Worm (Caenorhabditis elegans) whole organism, early embryonic: ENCODE results near the gene C25G6.3.

Experiments
- B0310.2 ChIP-seq: sonication (generic microtip); optimal IDR thresholded peaks from 2 replicates; lab custom pipeline; 2016; ENCODE audit warnings: mild to moderate bottlenecking, missing genetic modification characterization, missing compliant biosample characterization
- F13C5.2 ChIP-seq: sonication (generic microtip); optimal IDR thresholded peaks from 2 replicates; lab custom pipeline; 2017; ENCODE audit warnings: mild to moderate bottlenecking, missing genetic modification characterization, inconsistent platforms, missing compliant biosample characterization
- aly-1 ChIP-seq: sonication (generic microtip); optimal IDR thresholded peaks from 2 replicates; lab custom pipeline; 2016; ENCODE audit warnings: missing genetic modification characterization, missing compliant biosample characterization
- ama-1 ChIP-seq: fragments of 150-350 bp; optimal IDR thresholded peaks from 2 replicates; lab custom pipeline; 2014
- ceh-13 ChIP-seq: fragments of 200-800 bp; sonication (Bioruptor generic); optimal IDR thresholded peaks from 2 replicates; lab custom pipeline; 2018; ENCODE audit warnings: mild to moderate bottlenecking, missing genetic modification characterization, missing compliant biosample characterization
- ceh-36 ChIP-seq: sonication (generic microtip); optimal IDR thresholded peaks from 2 replicates; lab custom pipeline; 2016; ENCODE audit warnings: missing genetic modification characterization, inconsistent platforms, missing compliant biosample characterization
- ets-7 ChIP-seq: sonication (generic microtip); optimal IDR thresholded peaks from 2 replicates; lab custom pipeline; 2016; ENCODE audit warnings: missing genotype, missing genetic modification characterization, missing compliant biosample characterization
- flt-1 ChIP-seq: fragments of 200-800 bp; sonication (Bioruptor generic); IDR thresholded peaks from 2 replicates; pipeline ENCODE4 v1.3.6; 2022; ENCODE audit warnings: missing genetic modification characterization, missing compliant biosample characterization
- hmbx-1 ChIP-seq: sonication (generic microtip); optimal IDR thresholded peaks from 2 replicates; lab custom pipeline; 2016; ENCODE audit warnings: mild to moderate bottlenecking, missing genetic modification characterization, missing compliant biosample characterization
- hmg-4 ChIP-seq: fragments of 200-800 bp; sonication (Bioruptor generic); optimal IDR thresholded peaks from 2 replicates; lab custom pipeline; 2018; ENCODE audit warnings: mild to moderate bottlenecking, missing genetic modification characterization, missing compliant biosample characterization
- hnd-1 ChIP-seq: sonication (generic microtip); optimal IDR thresholded peaks from 2 replicates; lab custom pipeline; 2016; ENCODE audit warnings: missing genetic modification characterization, missing compliant biosample characterization
- pes-1 ChIP-seq: fragments of 200-800 bp; sonication (Bioruptor generic); IDR thresholded peaks from 2 replicates; pipeline ENCODE4 v1.3.6; 2022; ENCODE audit warnings: missing genetic modification reagents, missing genetic modification characterization, missing compliant biosample characterization
- scrt-1 ChIP-seq: fragments of 200-800 bp; sonication (Bioruptor generic); IDR thresholded peaks from 2 replicates; pipeline ENCODE4 v1.3.6; 2022; ENCODE audit warnings: missing genetic modification characterization, missing compliant biosample characterization
- sea-1 ChIP-seq: fragments of 200-800 bp; sonication (Bioruptor generic); conservative IDR thresholded peaks from 2 replicates; pipeline ENCODE4 v1.3.6; 2022; ENCODE audit warnings: missing genetic modification characterization, missing compliant biosample characterization
- tbx-11 ChIP-seq: fragments of 200-800 bp; sonication (Bioruptor generic); IDR thresholded peaks from 2 replicates; pipeline ENCODE4 v1.3.6; 2022; ENCODE audit warnings: missing genetic modification characterization, missing compliant biosample characterization
- tbx-37 ChIP-seq: fragments of 200-800 bp; sonication (Bioruptor generic); conservative IDR thresholded peaks from 2 replicates; pipeline ENCODE4 v1.3.6; 2022; ENCODE audit warnings: missing genetic modification reagents, missing genetic modification characterization, missing compliant biosample characterization
- tra-4 ChIP-seq: sonication (generic microtip); optimal IDR thresholded peaks from 2 replicates; lab custom pipeline; 2017; ENCODE audit warnings: missing genetic modification characterization, missing compliant biosample characterization

Gene C25G6.3

DNA sequence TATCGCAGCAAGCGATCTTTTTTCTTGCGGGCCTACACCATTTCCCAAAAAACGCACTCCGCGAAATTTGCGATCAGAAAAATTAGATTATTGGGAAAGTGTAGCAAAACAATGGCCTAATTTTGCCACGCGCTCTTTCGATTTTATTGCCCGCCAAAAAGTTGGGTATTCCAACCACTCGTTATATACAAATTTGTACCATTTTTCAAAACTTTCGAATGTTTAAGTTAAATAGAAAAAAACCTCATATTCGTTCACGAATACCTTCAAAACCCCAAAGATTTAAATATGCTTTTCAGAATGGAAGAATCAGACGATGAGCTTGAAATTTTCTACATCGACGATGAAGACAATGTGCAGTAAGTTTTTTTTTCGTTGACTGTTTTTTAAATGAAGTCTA, 45.9 kb downstream of the C25G6.3 start, which contains the start of gene T13G4.1:
Gene T13G4.1, plus strand, starts transcription at position 301 of the 400 bp plus-strand sequence.
- no peak for TF ChIP-seq tbx-37 (GFP tag; lab: Robert Waterston, UW)
- TF ChIP-seq ceh-36 = no peak
- TF ChIP-seq aly-1 (tag; lab: Kevin White, UChicago) = no peak
- no peak for TF ChIP-seq F13C5.2
- TF ChIP-seq hmg-4 (GFP tag; lab: Kevin White, UChicago) = no peak
- no peak for TF ChIP-seq B0310.2
- no peak for TF ChIP-seq ets-7 (tag; lab: Kevin White, UChicago)
- TF ChIP-seq pes-1 (GFP tag; lab: Robert Waterston, UW) = no peak
- no peak for TF ChIP-seq flt-1 (GFP tag; lab: Robert Waterston, UW)
- TF ChIP-seq scrt-1 = no peak
- TF ChIP-seq sea-1 = no peak
- no peak for TF ChIP-seq hmbx-1
- no peak for TF ChIP-seq ceh-13
- no peak for TF ChIP-seq tra-4 (tag; lab: Kevin White, UChicago)
- no peak for TF ChIP-seq hnd-1 (tag; lab: Kevin White, UChicago)
- TF ChIP-seq tbx-11 (GFP tag; lab: Robert Waterston, UW) = no peak
- no peak for TF ChIP-seq ama-1

- TF ChIP-seq aly-1 (tag; lab: Kevin White, UChicago) = no peak
- TF ChIP-seq hmbx-1 = no peak
- TF ChIP-seq ceh-13 = no peak
- TF ChIP-seq ceh-36 = no peak
- TF ChIP-seq tra-4 (tag; lab: Kevin White, UChicago) = no peak
- TF ChIP-seq tbx-37 (GFP tag; lab: Robert Waterston, UW) = no peak
- TF ChIP-seq F13C5.2 = no peak
- no peak for TF ChIP-seq flt-1 (GFP tag; lab: Robert Waterston, UW)
- TF ChIP-seq hnd-1 (tag; lab: Kevin White, UChicago) = no peak
- TF ChIP-seq hmg-4 (GFP tag; lab: Kevin White, UChicago) = no peak
- no peak for TF ChIP-seq ama-1
These were observed 47.1 kb downstream of the C25G6.3 start, which contains the start of gene T13G4.4 for ce11 chrX:1191582-1191981. Gene T13G4.4, minus strand, starts transcription at chrX:1191678.

ce11 chrX:1185474-1185873, 53.2 kb downstream of the C25G6.3 start:
- TF ChIP-seq F13C5.2 = no peak

- TF ChIP-seq aly-1 (tag; lab: Kevin White, UChicago) = no peak
- TF ChIP-seq scrt-1 = no peak
- no peak for TF ChIP-seq flt-1 (GFP tag; lab: Robert Waterston, UW)
- TF ChIP-seq ets-7 (tag; lab: Kevin White, UChicago) = no peak
- no peak for TF ChIP-seq tra-4 (tag; lab: Kevin White, UChicago)
- no peak for TF ChIP-seq tbx-37 (GFP tag; lab: Robert Waterston, UW)
- no peak for TF ChIP-seq F13C5.2
- TF ChIP-seq hmbx-1 = no peak
- no peak for TF ChIP-seq ama-1
- TF ChIP-seq hmg-4 (GFP tag; lab: Kevin White, UChicago) = no peak
- TF ChIP-seq pes-1 (GFP tag; lab: Robert Waterston, UW) = no peak
- TF ChIP-seq B0310.2 = no peak
- TF ChIP-seq tbx-11 (GFP tag; lab: Robert Waterston, UW) = no peak
- TF ChIP-seq hnd-1 (tag; lab: Kevin White, UChicago) = no peak
- no peak for TF ChIP-seq ceh-13
These were observed 54.7 kb downstream of the C25G6.3 start for ce11 chrX:1183985-1184384.

DNA sequence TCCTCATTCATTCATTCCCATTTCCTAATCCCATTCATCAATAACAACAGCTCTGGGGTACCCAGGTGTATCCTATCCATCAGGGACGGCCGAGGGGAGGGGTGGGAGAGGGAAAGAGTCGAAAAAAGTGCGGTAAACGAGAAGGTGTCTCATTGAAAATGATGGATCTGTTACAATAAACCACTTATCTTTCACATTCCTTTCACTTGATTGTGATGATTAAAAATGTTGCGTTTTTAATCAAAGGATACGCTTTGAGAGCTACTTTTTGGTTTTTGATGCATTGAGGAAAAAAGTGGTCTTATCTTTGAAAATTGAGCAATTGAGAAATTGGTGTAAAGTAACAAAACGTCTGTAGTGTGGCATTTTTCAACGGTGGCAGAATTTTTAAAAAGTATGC, 55.4 kb downstream of the C25G6.3 start:
- no peak for TF ChIP-seq ama-1
- TF ChIP-seq B0310.2 = no peak
- TF ChIP-seq hnd-1 (tag; lab: Kevin White, UChicago) = no peak
- no peak for TF ChIP-seq F13C5.2
- TF ChIP-seq tbx-37 (GFP tag; lab: Robert Waterston, UW) = no peak
- no peak for TF ChIP-seq tbx-11 (GFP tag; lab: Robert Waterston, UW)
- no peak for TF ChIP-seq aly-1 (tag; lab: Kevin White, UChicago)
